Worm (Caenorhabditis elegans) whole organism, late embryonic: ENCODE results near the gene C09E7.8.
A peak's percentile ranks its signal among the peaks of the same experiment; 100 is the strongest.

Source experiments
- K02D7.2 ChIP-seq: sonication (generic microtip); optimal IDR thresholded peaks from 2 replicates; lab custom pipeline; 2017; ENCODE audit warnings: mild to moderate bottlenecking, missing genetic modification characterization, missing compliant biosample characterization
- Y22D7AL.16 ChIP-seq: sonication (generic microtip); optimal IDR thresholded peaks from 2 replicates; lab custom pipeline; 2016; ENCODE audit warnings: missing genetic modification characterization, missing compliant biosample characterization
- ahr-1 ChIP-seq: sonication (generic microtip); optimal IDR thresholded peaks from 2 replicates; lab custom pipeline; 2016; ENCODE audit warnings: missing genetic modification characterization, missing compliant biosample characterization
- ceh-22 ChIP-seq: sonication (generic microtip); optimal IDR thresholded peaks from 2 replicates; lab custom pipeline; 2017; ENCODE audit warnings: missing biosample characterization, missing genetic modification characterization
- ceh-24 ChIP-seq: sonication (generic microtip); optimal IDR thresholded peaks from 2 replicates; lab custom pipeline; 2016; ENCODE audit warnings: mild to moderate bottlenecking, missing genetic modification characterization, missing compliant biosample characterization
- ceh-34 ChIP-seq: sonication (generic microtip); optimal IDR thresholded peaks from 2 replicates; lab custom pipeline; 2016; ENCODE audit warnings: mild to moderate bottlenecking, missing genetic modification characterization, missing compliant biosample characterization
- ceh-48 ChIP-seq: sonication (generic microtip); optimal IDR thresholded peaks from 2 replicates; lab custom pipeline; 2016; ENCODE audit warnings: missing genetic modification characterization, inconsistent platforms, missing compliant biosample characterization
- che-1 ChIP-seq: sonication (generic microtip); optimal IDR thresholded peaks from 2 replicates; lab custom pipeline; 2016; ENCODE audit warnings: mild to moderate bottlenecking, missing genetic modification characterization, missing compliant biosample characterization
- elt-2 ChIP-seq: sonication (generic microtip); optimal IDR thresholded peaks from 2 replicates; lab custom pipeline; 2016; ENCODE audit warnings: missing genetic modification reagents, missing genetic modification characterization, missing compliant biosample characterization
- elt-4 ChIP-seq: sonication (generic microtip); optimal IDR thresholded peaks from 2 replicates; lab custom pipeline; 2016; ENCODE audit warnings: missing genetic modification characterization, missing compliant biosample characterization
- eyg-1 ChIP-seq: sonication (generic microtip); optimal IDR thresholded peaks from 2 replicates; lab custom pipeline; 2016; ENCODE audit warnings: missing genotype, missing genetic modification characterization, missing compliant biosample characterization
- fkh-10 ChIP-seq: fragments of 150-350 bp; optimal IDR thresholded peaks from 2 replicates; lab custom pipeline; 2014; ENCODE audit warnings: missing biosample characterization, missing genetic modification reagents, missing genetic modification characterization
- mec-3 ChIP-seq: sonication (generic microtip); optimal IDR thresholded peaks from 2 replicates; lab custom pipeline; 2016; ENCODE audit warnings: borderline replicate concordance, missing genetic modification characterization, missing compliant biosample characterization
- nfya-1 ChIP-seq: sonication (generic microtip); optimal IDR thresholded peaks from 2 replicates; lab custom pipeline; 2017; ENCODE audit warnings: missing genetic modification characterization, mild to moderate bottlenecking, missing compliant biosample characterization, antibody characterized with exemption, moderate library complexity
- odd-2 ChIP-seq: sonication (generic microtip); optimal IDR thresholded peaks from 2 replicates; lab custom pipeline; 2017; ENCODE audit warnings: antibody characterized with exemption, mild to moderate bottlenecking, missing genetic modification characterization, missing compliant biosample characterization
- pax-1 ChIP-seq: fragments of 150-350 bp; optimal IDR thresholded peaks from 2 replicates; lab custom pipeline; 2014; ENCODE audit warnings: missing biosample characterization, missing genetic modification characterization
- pha-4 ChIP-seq: fragments of 150-350 bp; optimal IDR thresholded peaks from 2 replicates; lab custom pipeline; 2018; ENCODE audit warnings: missing biosample characterization, missing genetic modification reagents, missing genetic modification characterization
- pqm-1 ChIP-seq: sonication (generic microtip); optimal IDR thresholded peaks from 2 replicates; lab custom pipeline; 2016; ENCODE audit warnings: missing genetic modification characterization, missing compliant biosample characterization
- sox-4 ChIP-seq: sonication (generic microtip); optimal IDR thresholded peaks from 2 replicates; lab custom pipeline; 2017; ENCODE audit warnings: mild to moderate bottlenecking, missing genetic modification characterization, inconsistent platforms, missing compliant biosample characterization
- tbx-2 ChIP-seq: sonication (generic microtip); optimal IDR thresholded peaks from 2 replicates; lab custom pipeline; 2016; ENCODE audit warnings: missing genetic modification characterization, missing compliant biosample characterization
- ttx-3 ChIP-seq: sonication (generic microtip); optimal IDR thresholded peaks from 2 replicates; lab custom pipeline; 2016; ENCODE audit warnings: missing genetic modification reagents, missing genetic modification characterization, missing compliant biosample characterization
- unc-42 ChIP-seq: sonication (generic microtip); optimal IDR thresholded peaks from 2 replicates; lab custom pipeline; 2016; ENCODE audit warnings: missing genotype, missing genetic modification characterization, missing compliant biosample characterization
- zip-5 ChIP-seq: sonication (generic microtip); optimal IDR thresholded peaks from 2 replicates; lab custom pipeline; 2016; ENCODE audit warnings: missing genetic modification characterization, missing compliant biosample characterization

The C09E7.8 gene

DNA sequence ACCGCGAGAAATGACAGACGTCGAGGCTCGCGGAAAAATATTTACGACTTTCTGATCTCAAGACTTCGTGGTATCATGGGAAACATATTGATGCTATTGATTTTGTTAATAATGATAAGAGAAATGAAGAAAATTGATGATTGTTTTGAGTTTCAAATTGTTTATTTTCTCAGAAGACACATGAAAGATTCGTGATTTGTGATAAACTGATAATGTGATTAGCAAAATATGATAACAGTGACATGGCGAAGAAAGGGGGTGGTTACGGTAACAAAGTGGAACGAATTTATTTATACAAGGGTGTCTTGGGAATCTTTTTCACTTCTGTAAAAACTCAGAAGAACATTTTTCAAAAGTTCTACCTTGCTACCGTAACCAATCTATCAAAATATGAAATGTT, 49.1 kb downstream of the C09E7.8 start:
- TF ChIP-seq elt-2 (tag; lab: Kevin White, UChicago): peak; percentile 63
- no peak for TF ChIP-seq fkh-10 (GFP tag; lab: Kevin White, UChicago)
- TF ChIP-seq ceh-34 (tag; lab: Kevin White, UChicago): no peak

ce11 chrIII:6508327-6508726, 50.1 kb downstream of the C09E7.8 start:
- TF ChIP-seq mec-3: no peak
- no peak for TF ChIP-seq odd-2

ce11 chrIII:6507832-6508231, 50.6 kb downstream of the C09E7.8 start, which contains the start of gene F23F12.12:
Gene F23F12.12 (plus strand): TSS chrIII:6508132.
- TF ChIP-seq che-1 (tag; lab: Kevin White, UChicago) (no peak), pqm-1 (tag; lab: Kevin White, UChicago) (no peak), ceh-22 (tag; lab: Kevin White, UChicago) (no peak), ceh-48 (tag; lab: Kevin White, UChicago) (no peak), pax-1 (tag; lab: Kevin White, UChicago) (no peak), nfya-1 (tag; lab: Kevin White, UChicago) (no peak), ttx-3 (tag; lab: Kevin White, UChicago) (no peak), zip-5 (tag; lab: Kevin White, UChicago) (no peak), ceh-24 (no peak), unc-42 (tag; lab: Kevin White, UChicago) (no peak), Y22D7AL.16 (no peak), elt-4 (tag; lab: Kevin White, UChicago) (no peak), ahr-1 (tag; lab: Kevin White, UChicago) (no peak), K02D7.2 (tag; lab: Kevin White, UChicago) (no peak), sox-4 (tag; lab: Kevin White, UChicago) (no peak), eyg-1 (tag; lab: Kevin White, UChicago) (no peak), tbx-2 (tag; lab: Kevin White, UChicago) (no peak), pha-4 (tag; lab: Kevin White, UChicago) (no peak), elt-2 (tag; lab: Kevin White, UChicago) (no peak)
